Fruit fly (Drosophila melanogaster) whole organism, adult: ENCODE data around the gene CG32532.

Experiments used
- CG11617 ChIP-seq: fragments of 200-800 bp; sonication (Bioruptor generic); optimal IDR thresholded peaks from 2 replicates; lab custom pipeline; 2017; ENCODE audit warnings: mild to moderate bottlenecking, missing biosample characterization, missing genetic modification reagents, missing genetic modification characterization
- CG14711 ChIP-seq: fragments of 200-800 bp; sonication (Bioruptor generic); optimal IDR thresholded peaks from 2 replicates; lab custom pipeline; 2018; ENCODE audit warnings: missing biosample characterization, mild to moderate bottlenecking, missing genetic modification characterization, moderate library complexity
- CG1620 ChIP-seq: fragments of 200-800 bp; sonication (Bioruptor generic); optimal IDR thresholded peaks from 2 replicates; lab custom pipeline; 2016; ENCODE audit warnings: missing biosample characterization, missing genetic modification characterization
- CG33017 ChIP-seq: fragments of 200-800 bp; sonication (Bioruptor generic); optimal IDR thresholded peaks from 2 replicates; lab custom pipeline; 2018; ENCODE audit warnings: missing biosample characterization, mild to moderate bottlenecking, missing genetic modification characterization, moderate library complexity
- CG5204 ChIP-seq: fragments of 200-800 bp; sonication (Bioruptor generic); optimal IDR thresholded peaks from 2 replicates; lab custom pipeline; 2016; ENCODE audit warnings: missing biosample characterization, missing genetic modification characterization
- CG7045 ChIP-seq: fragments of 200-800 bp; sonication (Bioruptor generic); optimal IDR thresholded peaks from 2 replicates; lab custom pipeline; 2017; ENCODE audit warnings: missing biosample characterization, mild to moderate bottlenecking, missing genetic modification characterization
- CG7101 ChIP-seq: fragments of 200-800 bp; sonication (Bioruptor generic); optimal IDR thresholded peaks from 2 replicates; lab custom pipeline; 2018; ENCODE audit warnings: missing biosample characterization, mild to moderate bottlenecking, missing genetic modification characterization, moderate library complexity
- Clk ChIP-seq: fragments of 200-800 bp; sonication (Bioruptor generic); optimal IDR thresholded peaks from 2 replicates; lab custom pipeline; 2017; ENCODE audit warnings: missing biosample characterization, missing genetic modification characterization
- Mnt ChIP-seq: fragments of 200-800 bp; sonication (Bioruptor generic); optimal IDR thresholded peaks from 2 replicates; lab custom pipeline; 2016; ENCODE audit warnings: missing biosample characterization, mild to moderate bottlenecking, missing genetic modification characterization
- cic ChIP-seq: fragments of 200-800 bp; sonication (Bioruptor generic); optimal IDR thresholded peaks from 2 replicates; lab custom pipeline; 2017; ENCODE audit warnings: missing biosample characterization, mild to moderate bottlenecking, missing genetic modification characterization, moderate library complexity
- kay ChIP-seq: fragments of 200-800 bp; sonication (Bioruptor generic); peaks from one replicate; lab custom pipeline; 2016; ENCODE audit warnings: missing biosample characterization, missing genetic modification characterization, borderline replicate concordance
- pad ChIP-seq: fragments of 200-800 bp; sonication (Bioruptor generic); optimal IDR thresholded peaks from 3 replicates; lab custom pipeline; 2017; ENCODE audit warnings: missing biosample characterization, missing genetic modification characterization, mild to moderate bottlenecking, moderate library complexity, missing genetic modification reagents
- tj ChIP-seq: fragments of 200-800 bp; sonication (Bioruptor generic); optimal IDR thresholded peaks from 3 replicates; lab custom pipeline; 2017; ENCODE audit warnings: missing biosample characterization, mild to moderate bottlenecking, missing genetic modification characterization, moderate library complexity
- toe ChIP-seq: fragments of 200-800 bp; sonication (Bioruptor generic); optimal IDR thresholded peaks from 2 replicates; lab custom pipeline; 2016; ENCODE audit warnings: missing biosample characterization, missing genetic modification characterization

- TF ChIP-seq toe (no peak), Mnt (peak; percentile 81), CG33017 (tag; lab: Kevin White, UChicago) (peak; percentile 29), pad (GFP tag; lab: Kevin White, UChicago) (no peak), CG11617 (no peak), CG14711 (no peak), CG5204 (no peak), CG1620 (no peak), tj (GFP tag; lab: Kevin White, UChicago) (peak; percentile 50), CG7101 (tag; lab: Kevin White, UChicago) (peak; percentile 48), cic (GFP tag; lab: Kevin White, UChicago) (peak; percentile 68), Clk (GFP tag; lab: Kevin White, UChicago) (no peak), CG7045 (GFP tag; lab: Kevin White, UChicago) (no peak), kay (no peak)
Observed at dm6 chrX:19497782-19498440, 49.4 kb downstream of the CG32532 start.
